Fruit fly (Drosophila melanogaster) whole organism: Measurements from ENCODE around the gene Ppt1.

Experiments used
- Dll ChIP-seq: fragments of >200 bp; optimal IDR thresholded peaks from 2 replicates; lab custom pipeline; 2017
- usp ChIP-seq: fragments of >200 bp; optimal IDR thresholded peaks from 2 replicates; lab custom pipeline; 2017; ENCODE audit warnings: missing biosample characterization, missing genetic modification characterization, mixed read lengths

DNA sequence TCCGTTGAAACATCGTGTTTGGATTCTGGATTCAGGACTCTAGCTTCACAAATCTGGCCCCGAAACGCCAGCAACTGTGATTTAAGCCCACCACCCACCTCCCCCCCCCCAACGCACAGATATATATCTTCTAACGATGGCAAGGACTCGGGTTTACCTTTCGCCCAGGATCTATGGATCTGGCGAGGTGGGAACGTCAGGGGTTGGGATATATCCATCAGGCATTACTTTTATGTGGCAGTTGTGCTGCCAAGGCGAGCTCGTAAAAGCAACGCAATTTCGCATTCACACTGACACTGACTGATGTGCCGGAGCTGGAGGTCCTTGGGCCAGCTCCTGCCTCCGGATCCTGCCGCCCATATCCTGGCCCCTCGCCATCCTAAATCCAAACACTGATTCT is 42.4 kb upstream of the Ppt1 start:
- TF ChIP-seq Dll (lab: Kevin White, UChicago) (no peak), usp (no peak)
